Worm (Caenorhabditis elegans): ENCODE measurements around the gene Y42A5A.1.

The Y42A5A.1 gene

DNA sequence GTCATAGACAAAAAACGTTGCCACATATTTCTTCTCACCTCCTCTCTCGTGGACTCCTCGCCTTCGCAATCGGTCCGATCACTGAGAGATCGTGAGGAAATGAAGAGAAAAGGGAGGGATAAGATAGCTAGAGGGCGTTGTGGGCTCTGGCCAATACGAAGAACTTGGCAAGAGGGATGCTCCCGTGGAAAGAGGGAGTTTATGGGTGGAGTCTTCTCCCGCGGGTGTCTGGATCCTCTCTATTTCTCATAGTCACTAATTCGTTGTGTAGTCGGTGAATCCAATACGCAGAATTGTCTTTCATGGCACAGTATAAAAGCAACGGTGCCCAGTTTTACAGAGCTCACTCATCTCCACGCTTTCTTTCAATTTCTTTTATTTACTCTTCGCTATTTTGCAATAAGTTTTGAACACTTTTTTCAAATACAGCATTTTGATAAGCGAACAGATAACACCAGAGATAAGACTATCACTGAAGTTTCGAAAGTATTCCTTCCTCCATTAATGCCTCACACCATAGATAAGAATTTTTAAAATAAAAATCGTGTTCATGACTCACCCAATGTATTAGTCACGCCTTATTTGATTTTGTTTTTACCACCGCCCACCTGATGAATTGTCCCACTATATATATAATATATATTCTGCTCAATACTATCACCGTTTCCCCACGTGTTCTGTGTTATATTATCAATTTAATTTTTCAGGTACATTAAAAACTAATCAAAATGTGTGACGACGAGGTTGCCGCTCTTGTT lies 7.2 kb upstream of the Y42A5A.1 start, which contains the start of gene act-1 (continued):
- no peak for TF ChIP-seq lir-3 (tag; optimal IDR thresholded peaks at IDR 0.05)
- TF ChIP-seq dmd-9 (GFP tag; IDR thresholded peaks at IDR 0.05) = no peak
- TF ChIP-seq lin-13 (GFP tag; optimal IDR thresholded peaks at IDR 0.05) = no peak
- no peak; the same call in 1 of the 2 replicates for TF ChIP-seq daf-19 (GFP tag; conservative IDR thresholded peaks at IDR 0.05)
- TF ChIP-seq unc-62 (GFP tag; optimal IDR thresholded peaks at IDR 0.05 in 1 of 2) = peak in 1 of 2 experiments; percentile 54
- no peak for TF ChIP-seq unc-62 (tag; optimal IDR thresholded peaks at IDR 0.05)
- TF ChIP-seq arid-1 (GFP tag; conservative IDR thresholded peaks at IDR 0.05) = 0 out of 2 replicates have a peak, but pooled peaks have one; percentile 4
- TF ChIP-seq ztf-7 (tag; optimal IDR thresholded peaks at IDR 0.05) = no peak
- TF ChIP-seq sdz-12 (GFP tag; optimal IDR thresholded peaks at IDR 0.05) = no peak
- no peak for TF ChIP-seq vab-7 (GFP tag; IDR thresholded peaks at IDR 0.05)
- TF ChIP-seq dmd-6 (GFP tag; IDR thresholded peaks at IDR 0.05) = 0 out of 2 replicates have a peak, but pooled peaks have one; percentile 41
- no peak for TF ChIP-seq jun-1 (tag; optimal IDR thresholded peaks at IDR 0.05)

DNA sequence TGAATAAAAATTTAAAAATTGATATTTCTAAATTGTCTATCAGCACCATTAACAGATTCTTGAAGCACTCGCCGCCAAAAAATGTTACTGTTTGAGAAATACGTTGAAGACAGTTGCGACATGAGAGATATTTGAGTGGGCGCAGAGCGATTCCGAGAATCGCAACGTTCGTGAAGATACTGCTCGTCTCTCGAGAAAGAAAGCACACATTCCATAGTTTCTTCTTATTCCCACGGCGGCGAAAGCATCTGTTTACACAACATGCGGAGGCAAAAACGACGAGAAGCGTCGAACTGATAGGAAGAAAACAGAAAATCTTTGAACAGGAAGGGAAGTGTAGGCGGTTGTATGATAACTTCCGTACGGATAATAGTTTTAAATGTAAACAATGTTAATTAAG lies 5.3 kb upstream of the Y42A5A.1 start:
- TF ChIP-seq lin-38 (GFP tag; IDR thresholded peaks at IDR 0.05) = 0 out of 2 replicates have a peak, but pooled peaks have one; percentile 7
- peak; percentile 32; the same call in 1 of the 2 replicates for TF ChIP-seq dmd-6 (GFP tag; IDR thresholded peaks at IDR 0.05)
- TF ChIP-seq F37D6.2 (tag; optimal IDR thresholded peaks at IDR 0.05) = no peak
- peak; percentile 94 for TF ChIP-seq aha-1 (tag)
- TF ChIP-seq daf-19 (GFP tag; conservative IDR thresholded peaks at IDR 0.05) = no peak
- TF ChIP-seq sdz-12 (GFP tag; optimal IDR thresholded peaks at IDR 0.05) = peak; percentile 21
- TF ChIP-seq tra-1 (GFP tag; IDR thresholded peaks at IDR 0.05) = 0 out of 2 replicates have a peak, but pooled peaks have one; percentile 48
- TF ChIP-seq daf-16 (GFP tag; optimal IDR thresholded peaks at IDR 0.05) = peak in 1 of 2 experiments; percentile 96
- no peak for TF ChIP-seq daf-16 (tag; optimal IDR thresholded peaks at IDR 0.05)
- peak; percentile 11 for TF ChIP-seq dve-1 (tag; optimal IDR thresholded peaks at IDR 0.05; ENCODE audit: insufficient read depth)
- peak; percentile 30 for TF ChIP-seq ama-1 (optimal IDR thresholded peaks at IDR 0.05)
- no peak for TF ChIP-seq ztf-11 (tag; optimal IDR thresholded peaks at IDR 0.05)
- TF ChIP-seq mdt-29 (GFP tag; IDR thresholded peaks at IDR 0.05) = no peak
- TF ChIP-seq dmd-9 (GFP tag; IDR thresholded peaks at IDR 0.05) = peak; percentile 44; the same call in 1 of the 2 replicates
- no peak for TF ChIP-seq R02D3.7 (tag; optimal IDR thresholded peaks at IDR 0.05)
- peak; percentile 16 for TF ChIP-seq lin-13 (GFP tag; optimal IDR thresholded peaks at IDR 0.05)
- TF ChIP-seq lsy-2 (tag; optimal IDR thresholded peaks at IDR 0.05) = peak; percentile 13 to 36
- 0 out of 2 replicates have a peak, but pooled peaks have one; percentile 9 for TF ChIP-seq dmd-8 (GFP tag; IDR thresholded peaks at IDR 0.05)
- TF ChIP-seq unc-62 (GFP tag; optimal IDR thresholded peaks at IDR 0.05 in 1 of 2) = peak in 1 of 2 experiments; percentile 94
- TF ChIP-seq unc-62 (tag; optimal IDR thresholded peaks at IDR 0.05) = no peak
- peak; percentile 58 for TF ChIP-seq T26A8.4 (GFP tag; IDR thresholded peaks at IDR 0.05)
- peak; percentile 32 for TF ChIP-seq nhr-28 (tag; optimal IDR thresholded peaks at IDR 0.05)
- no peak for TF ChIP-seq set-16 (GFP tag; IDR thresholded peaks at IDR 0.05)
- TF ChIP-seq hlh-11 (tag; optimal IDR thresholded peaks at IDR 0.05) = peak; percentile 78
- peak; percentile 47; the same call in 1 of the 2 replicates for TF ChIP-seq pha-4 (GFP tag; IDR thresholded peaks at IDR 0.05)
- TF ChIP-seq pha-4 (tag; optimal IDR thresholded peaks at IDR 0.05) = no peak
- TF ChIP-seq nhr-11 (tag; optimal IDR thresholded peaks at IDR 0.05) = peak; percentile 73

- no peak for TF ChIP-seq spr-3 (GFP tag; optimal IDR thresholded peaks at IDR 0.05)
- TF ChIP-seq mdl-1 (tag; optimal IDR thresholded peaks at IDR 0.05) = no peak
- no peak for TF ChIP-seq fkh-10 (GFP tag; optimal IDR thresholded peaks at IDR 0.05)
- TF ChIP-seq D1046.2 (GFP tag; IDR thresholded peaks at IDR 0.05) = no peak
- TF ChIP-seq daf-8 (GFP tag; IDR thresholded peaks at IDR 0.05) = no peak
- TF ChIP-seq F44E2.7 (GFP tag; IDR thresholded peaks at IDR 0.05) = no peak
- TF ChIP-seq skn-1 (tag; optimal IDR thresholded peaks at IDR 0.05) = no peak
- no peak for TF ChIP-seq unc-39 (tag; optimal IDR thresholded peaks at IDR 0.05)
- no peak for TF ChIP-seq vab-7 (GFP tag; IDR thresholded peaks at IDR 0.05)
Measured at ce11 chrV:11082964-11083363, 4.8 kb upstream of the Y42A5A.1 start.
